Worm (Caenorhabditis elegans) whole organism, young adult: ENCODE data around the gene R12B2.2.

Experiments used
- F23B12.7 ChIP-seq: sonication (generic microtip); optimal IDR thresholded peaks from 2 replicates; lab custom pipeline; 2017; ENCODE audit warnings: missing genetic modification characterization, mild to moderate bottlenecking, missing compliant biosample characterization, antibody characterized with exemption, moderate library complexity; ENCODE audit not compliant: insufficient read depth
- F33H1.4 ChIP-seq: fragments of 200-800 bp; sonication (Bioruptor generic); IDR thresholded peaks from 2 replicates; pipeline ENCODE4 v1.3.6; 2022; ENCODE audit warnings: missing genetic modification reagents, missing genetic modification characterization, missing compliant biosample characterization
- F55B11.4 ChIP-seq: sonication (generic microtip); optimal IDR thresholded peaks from 2 replicates; lab custom pipeline; 2016; ENCODE audit warnings: missing compliant biosample characterization, missing genetic modification characterization, borderline replicate concordance; ENCODE audit not compliant: insufficient read depth
- T07F8.4 ChIP-seq: sonication (generic microtip); optimal IDR thresholded peaks from 2 replicates; lab custom pipeline; 2016; ENCODE audit warnings: mild to moderate bottlenecking, missing genetic modification characterization, moderate library complexity, missing compliant biosample characterization
- Y53G8AR.9 ChIP-seq: fragments of 200-800 bp; sonication (Bioruptor generic); conservative IDR thresholded peaks from 2 replicates; pipeline ENCODE4 v1.3.6; 2022; ENCODE audit warnings: missing genetic modification reagents, missing genetic modification characterization, missing compliant biosample characterization
- Y56A3A.18 ChIP-seq: fragments of 200-800 bp; sonication (Bioruptor generic); IDR thresholded peaks from 2 replicates; pipeline ENCODE4 v1.3.6; 2022; ENCODE audit warnings: missing genetic modification reagents, missing genetic modification characterization, missing compliant biosample characterization
- Y67H2A.10 ChIP-seq: fragments of 200-800 bp; sonication (Bioruptor generic); conservative IDR thresholded peaks from 2 replicates; pipeline ENCODE4 v1.3.6; 2022; ENCODE audit warnings: missing genetic modification reagents, missing genetic modification characterization, missing compliant biosample characterization
- aptf-3 ChIP-seq: fragments of 200-800 bp; sonication (Bioruptor generic); IDR thresholded peaks from 2 replicates; pipeline ENCODE4 v1.3.6; 2022; ENCODE audit warnings: missing genetic modification characterization, missing compliant biosample characterization
- atf-7 ChIP-seq: sonication (generic microtip); optimal IDR thresholded peaks from 2 replicates; lab custom pipeline; 2017; ENCODE audit warnings: mild to moderate bottlenecking, missing genetic modification characterization, missing compliant biosample characterization
- athp-1 ChIP-seq: sonication (generic microtip); optimal IDR thresholded peaks from 2 replicates; lab custom pipeline; 2017; ENCODE audit warnings: mild to moderate bottlenecking, missing genetic modification characterization, missing compliant biosample characterization
- bed-1 ChIP-seq: fragments of 200-800 bp; sonication (Bioruptor generic); IDR thresholded peaks from 2 replicates; pipeline ENCODE4 v1.3.6; 2022; ENCODE audit warnings: missing genetic modification reagents, missing genetic modification characterization, missing compliant biosample characterization
- ceh-100 ChIP-seq: fragments of 200-800 bp; sonication (Bioruptor generic); IDR thresholded peaks from 2 replicates; pipeline ENCODE4 v1.3.6; 2022; ENCODE audit warnings: missing genetic modification reagents, missing genetic modification characterization, missing compliant biosample characterization
- ceh-27 ChIP-seq: fragments of 200-800 bp; sonication (Bioruptor generic); optimal IDR thresholded peaks from 2 replicates; lab custom pipeline; 2018; ENCODE audit warnings: mild to moderate bottlenecking, missing genetic modification characterization, moderate library complexity, missing compliant biosample characterization
- ceh-79 ChIP-seq: sonication (generic microtip); optimal IDR thresholded peaks from 2 replicates; lab custom pipeline; 2017; ENCODE audit warnings: mild to moderate bottlenecking, missing genetic modification characterization, missing compliant biosample characterization
- chd-7 ChIP-seq: sonication (generic microtip); optimal IDR thresholded peaks from 2 replicates; lab custom pipeline; 2016; ENCODE audit warnings: mild to moderate bottlenecking, missing genetic modification characterization, moderate library complexity, missing compliant biosample characterization
- dox-1 ChIP-seq: fragments of 200-800 bp; sonication (Bioruptor generic); IDR thresholded peaks from 2 replicates; pipeline ENCODE4 v1.3.6; 2022; ENCODE audit warnings: missing genetic modification reagents, missing genetic modification characterization, missing compliant biosample characterization
- efl-1 ChIP-seq: fragments of 150-350 bp; optimal IDR thresholded peaks from 2 replicates; lab custom pipeline; 2014; ENCODE audit warnings: missing biosample characterization, missing genetic modification reagents, missing genetic modification characterization
- egl-18 ChIP-seq: fragments of 200-800 bp; sonication (Bioruptor generic); IDR thresholded peaks from 2 replicates; pipeline ENCODE4 v1.3.6; 2022; ENCODE audit warnings: missing genetic modification reagents, missing genetic modification characterization, missing compliant biosample characterization
- egrh-3 ChIP-seq: fragments of 200-800 bp; sonication (Bioruptor generic); IDR thresholded peaks from 2 replicates; pipeline ENCODE4 v1.3.6; 2022; ENCODE audit warnings: missing genetic modification reagents, missing genetic modification characterization, missing compliant biosample characterization
- hlh-26 ChIP-seq: fragments of 200-800 bp; sonication (Bioruptor generic); conservative IDR thresholded peaks from 2 replicates; pipeline ENCODE4 v1.3.6; 2022; ENCODE audit warnings: missing genetic modification reagents, missing genetic modification characterization, missing compliant biosample characterization
- hsf-1 ChIP-seq: fragments of 200-800 bp; sonication (Bioruptor generic); IDR thresholded peaks from 2 replicates; pipeline ENCODE4 v1.3.6; 2022; ENCODE audit warnings: missing genetic modification reagents, missing genetic modification characterization, missing compliant biosample characterization
- lin-26 ChIP-seq: fragments of 200-800 bp; sonication (Bioruptor generic); IDR thresholded peaks from 2 replicates; pipeline ENCODE4 v1.3.6; 2022; ENCODE audit warnings: missing genetic modification reagents, missing genetic modification characterization, missing compliant biosample characterization
- lin-40 ChIP-seq: sonication (generic microtip); optimal IDR thresholded peaks from 2 replicates; lab custom pipeline; 2016; ENCODE audit warnings: missing genetic modification characterization, mild to moderate bottlenecking, missing compliant biosample characterization, missing genotype, missing genetic modification reagents
- lsl-1 ChIP-seq: fragments of 200-800 bp; sonication (Bioruptor generic); optimal IDR thresholded peaks from 2 replicates; lab custom pipeline; 2018; ENCODE audit warnings: mild to moderate bottlenecking, missing genetic modification characterization, moderate library complexity, missing compliant biosample characterization
- madf-6 ChIP-seq: fragments of 200-800 bp; sonication (Bioruptor generic); IDR thresholded peaks from 2 replicates; pipeline ENCODE4 v1.3.6; 2022; ENCODE audit warnings: missing genetic modification reagents, missing genetic modification characterization, missing compliant biosample characterization
- madf-8 ChIP-seq: fragments of 200-800 bp; sonication (Bioruptor generic); conservative IDR thresholded peaks from 2 replicates; pipeline ENCODE4 v1.3.6; 2022; ENCODE audit warnings: missing genetic modification reagents, missing genetic modification characterization, missing compliant biosample characterization
- mxl-1 ChIP-seq: sonication (generic microtip); optimal IDR thresholded peaks from 2 replicates; lab custom pipeline; 2016; ENCODE audit warnings: missing genetic modification characterization, missing compliant biosample characterization
- nfya-1 ChIP-seq: sonication (generic microtip); optimal IDR thresholded peaks from 2 replicates; lab custom pipeline; 2017; ENCODE audit warnings: antibody characterized with exemption, missing compliant biosample characterization, missing genetic modification characterization, borderline replicate concordance; ENCODE audit not compliant: insufficient read depth
- nhr-120 ChIP-seq: fragments of 200-800 bp; sonication (Bioruptor generic); IDR thresholded peaks from 2 replicates; pipeline ENCODE4 v1.3.6; 2022; ENCODE audit warnings: missing genetic modification characterization, missing compliant biosample characterization
- pbrm-1 ChIP-seq: fragments of 200-800 bp; sonication (Bioruptor generic); IDR thresholded peaks from 2 replicates; pipeline ENCODE4 v1.3.6; 2022; ENCODE audit warnings: missing genetic modification reagents, missing genetic modification characterization, missing compliant biosample characterization
- snpc-3.4 ChIP-seq: sonication (generic microtip); optimal IDR thresholded peaks from 2 replicates; lab custom pipeline; 2017; ENCODE audit warnings: missing genetic modification characterization, mild to moderate bottlenecking, missing compliant biosample characterization, antibody characterized with exemption, moderate library complexity, missing genotype, missing genetic modification reagents
- zfh-2 ChIP-seq: fragments of 200-800 bp; sonication (Bioruptor generic); conservative IDR thresholded peaks from 2 replicates; pipeline ENCODE4 v1.3.6; 2022; ENCODE audit warnings: missing genetic modification reagents, missing genetic modification characterization, missing compliant biosample characterization
- ztf-25 ChIP-seq: fragments of 200-800 bp; sonication (Bioruptor generic); IDR thresholded peaks from 2 replicates; pipeline ENCODE4 v1.3.6; 2022; ENCODE audit warnings: missing genetic modification reagents, missing genetic modification characterization, missing compliant biosample characterization
- ztf-3 ChIP-seq: fragments of 200-800 bp; sonication (Bioruptor generic); optimal IDR thresholded peaks from 2 replicates; lab custom pipeline; 2018; ENCODE audit warnings: mild to moderate bottlenecking, missing genetic modification characterization, missing compliant biosample characterization

R12B2.2 gene

ce11 chrIII:5832442-5832841 is 25.6 kb downstream of the R12B2.2 start:
- TF ChIP-seq snpc-3.4 (tag; lab: Kevin White, UChicago) (no peak), chd-7 (tag; lab: Kevin White, UChicago) (peak; percentile 10), egrh-3 (GFP tag; lab: Robert Waterston, UW) (peak; percentile 18; the same call in 1 of the 2 replicates), T07F8.4 (tag; lab: Kevin White, UChicago) (no peak), F33H1.4 (GFP tag; lab: Robert Waterston, UW) (peak; percentile 8; the same call in 1 of the 2 replicates), zfh-2 (GFP tag; lab: Robert Waterston, UW) (peak; percentile 65), atf-7 (tag; lab: Kevin White, UChicago) (no peak)

DNA sequence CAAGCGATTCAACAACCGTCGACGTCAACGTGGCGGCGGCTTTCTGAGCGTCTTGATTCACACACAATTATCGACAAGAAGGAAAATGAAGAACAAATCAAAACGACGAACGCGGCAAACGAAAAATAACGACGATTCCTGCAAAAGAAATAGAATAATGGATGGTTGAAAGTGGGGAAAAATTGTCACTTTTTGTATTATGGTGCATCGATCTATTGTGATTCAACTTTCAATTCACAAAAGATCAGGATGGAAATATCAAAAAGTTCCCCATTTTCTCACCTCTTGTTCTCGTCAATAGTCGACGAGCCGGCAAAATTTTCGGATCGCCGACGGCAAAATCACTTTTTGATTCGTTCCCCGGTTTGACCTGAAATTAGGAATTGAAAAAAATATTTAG is 26.6 kb downstream of the R12B2.2 start, which contains the start of the genes R12B2.13 and mdt-15:
R12B2.13 (minus strand) TSS at position 101 of the 400 bp plus-strand sequence.
mdt-15 (minus strand) TSS at position 376 of the 400 bp plus-strand sequence.
- TF ChIP-seq Y53G8AR.9 (GFP tag; lab: Robert Waterston, UW) (0 out of 2 replicates have a peak, but pooled peaks have one; percentile 41), pbrm-1 (0 out of 2 replicates have a peak, but pooled peaks have one; percentile 26), hsf-1 (GFP tag; lab: Robert Waterston, UW) (no peak)

- TF ChIP-seq F23B12.7 (tag; lab: Kevin White, UChicago) (no peak), nfya-1 (tag; lab: Kevin White, UChicago) (no peak), lsl-1 (peak; percentile 52), ceh-100 (GFP tag; lab: Robert Waterston, UW) (no peak), ztf-3 (GFP tag; lab: Kevin White, UChicago) (no peak), egl-18 (GFP tag; lab: Robert Waterston, UW) (no peak), nhr-120 (GFP tag; lab: Robert Waterston, UW) (no peak)
Observed at ce11 chrIII:5834053-5834452, 27.2 kb downstream of the R12B2.2 start, which contains the start of gene R12B2.6. R12B2.6 (minus strand) TSS chrIII:5834153.

- TF ChIP-seq ceh-27 (GFP tag; lab: Kevin White, UChicago), result no peak
- TF ChIP-seq Y56A3A.18, result no peak
- TF ChIP-seq hlh-26 (GFP tag; lab: Robert Waterston, UW), result no peak
- no peak for TF ChIP-seq F55B11.4
- no peak for TF ChIP-seq ztf-25 (GFP tag; lab: Robert Waterston, UW)
- TF ChIP-seq lin-26, result no peak
- no peak for TF ChIP-seq egl-18 (GFP tag; lab: Robert Waterston, UW)
- TF ChIP-seq ceh-79 (tag; lab: Kevin White, UChicago), result no peak
- peak; percentile 42; the same call in 1 of the 2 replicates for TF ChIP-seq madf-6 (GFP tag; lab: Robert Waterston, UW)
- TF ChIP-seq athp-1, result no peak
- TF ChIP-seq madf-8, result peak; percentile 22; the same call in 1 of the 2 replicates
- no peak for TF ChIP-seq Y67H2A.10
- no peak for TF ChIP-seq mxl-1 (tag; lab: Kevin White, UChicago)
- TF ChIP-seq nfya-1 (tag; lab: Kevin White, UChicago), result no peak
- no peak for TF ChIP-seq lin-40 (tag; lab: Kevin White, UChicago)
- TF ChIP-seq aptf-3 (GFP tag; lab: Robert Waterston, UW), result no peak
- no peak for TF ChIP-seq dox-1 (GFP tag; lab: Robert Waterston, UW)
- peak; percentile 50 for TF ChIP-seq efl-1 (GFP tag; lab: Kevin White, UChicago)
- TF ChIP-seq bed-1 (GFP tag; lab: Robert Waterston, UW), result no peak
- TF ChIP-seq, all 124 proteins: peak for 3
Observed at ce11 chrIII:5834663-5835062, 27.8 kb downstream of the R12B2.2 start.
